Worm (Caenorhabditis elegans): Measurements from ENCODE around the gene R74.7.

The R74.7 gene

ce11 chrIII:4160937-4161336, 43.3 kb upstream of the R74.7 start, which contains the start of gene C01G12.16:
C01G12.16 (plus strand) TSS chrIII:4161237.
- no peak for TF ChIP-seq alr-1 (tag; optimal IDR thresholded peaks at IDR 0.05; ENCODE audit: borderline replicate concordance)
- no peak for TF ChIP-seq blmp-1 (tag; optimal IDR thresholded peaks at IDR 0.05)
- no peak for TF ChIP-seq nhr-20 (tag; optimal IDR thresholded peaks at IDR 0.05)
- no peak for TF ChIP-seq lin-14 (GFP tag; optimal IDR thresholded peaks at IDR 0.05)
- no peak for TF ChIP-seq nhr-85 (tag)
- no peak for TF ChIP-seq aly-2 (tag; optimal IDR thresholded peaks at IDR 0.05)
- no peak for TF ChIP-seq nhr-11 (tag; optimal IDR thresholded peaks at IDR 0.05)
- no peak for TF ChIP-seq vab-15 (tag; optimal IDR thresholded peaks at IDR 0.05)
- TF ChIP-seq lir-3 (tag; optimal IDR thresholded peaks at IDR 0.05; ENCODE audit: poor library complexity): no peak

DNA sequence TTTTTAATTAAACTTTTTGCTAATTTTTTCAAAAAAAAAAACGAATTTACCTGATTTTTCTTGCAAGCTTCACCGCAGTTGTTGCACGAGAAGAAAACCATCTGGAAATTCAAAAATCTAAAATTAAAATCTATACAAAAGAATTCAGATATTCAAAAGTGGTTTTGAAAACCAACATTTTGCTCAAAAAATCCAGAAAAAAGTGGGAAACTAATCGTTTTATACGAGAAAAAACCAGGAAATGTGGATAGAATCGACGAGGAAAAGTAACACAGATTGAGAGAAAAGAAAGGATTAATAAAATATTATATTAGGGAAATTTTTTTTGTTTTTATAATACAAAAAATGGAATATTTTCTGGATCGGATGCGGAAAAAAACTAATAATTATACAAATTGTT, 40.2 kb upstream of the R74.7 start, which contains the start of gene C16C10.8:
C16C10.8 (minus strand) TSS at position 101 of the 400 bp plus-strand sequence.
- no peak for TF ChIP-seq lin-14 (GFP tag; optimal IDR thresholded peaks at IDR 0.05)
- no peak for TF ChIP-seq nhr-71 (tag; optimal IDR thresholded peaks at IDR 0.05)
- no peak for TF ChIP-seq efl-1 (optimal IDR thresholded peaks at IDR 0.05)
- no peak for TF ChIP-seq efl-1 (GFP tag; optimal IDR thresholded peaks at IDR 0.05 in 1 of 2)
- no peak for TF ChIP-seq elt-2 (tag; optimal IDR thresholded peaks at IDR 0.05)
- no peak for TF ChIP-seq nhr-47 (tag; optimal IDR thresholded peaks at IDR 0.05)

ce11 chrIII:4166745-4167144, 37.5 kb upstream of the R74.7 start, which contains the start of gene rnf-5:
rnf-5 (minus strand) TSS chrIII:4166845.
- TF ChIP-seq hlh-4 (tag; optimal IDR thresholded peaks at IDR 0.05) (no peak), pax-3 (tag; optimal IDR thresholded peaks at IDR 0.05) (no peak), C16A3.4 (tag; optimal IDR thresholded peaks at IDR 0.05) (no peak), lin-35 (GFP tag; optimal IDR thresholded peaks at IDR 0.05) (no peak), F16B12.6 (tag; optimal IDR thresholded peaks at IDR 0.05) (no peak), lsy-2 (tag; optimal IDR thresholded peaks at IDR 0.05) (no peak), rnt-1 (tag; optimal IDR thresholded peaks at IDR 0.05) (no peak), ceh-88 (GFP tag; IDR thresholded peaks at IDR 0.05) (no peak), xbp-1 (tag; optimal IDR thresholded peaks at IDR 0.05) (no peak), nhr-76 (tag; optimal IDR thresholded peaks at IDR 0.05) (no peak), snu-23 (GFP tag; optimal IDR thresholded peaks at IDR 0.05) (no peak), unc-30 (tag; optimal IDR thresholded peaks at IDR 0.05) (no peak), irx-1 (tag; optimal IDR thresholded peaks at IDR 0.05) (no peak), aha-1 (tag; optimal IDR thresholded peaks at IDR 0.05) (no peak), mef-2 (tag; optimal IDR thresholded peaks at IDR 0.05) (no peak), fos-1 (tag; optimal IDR thresholded peaks at IDR 0.05) (no peak), nhr-77 (tag; optimal IDR thresholded peaks at IDR 0.05) (no peak), lin-39 (tag; optimal IDR thresholded peaks at IDR 0.05) (no peak)

DNA sequence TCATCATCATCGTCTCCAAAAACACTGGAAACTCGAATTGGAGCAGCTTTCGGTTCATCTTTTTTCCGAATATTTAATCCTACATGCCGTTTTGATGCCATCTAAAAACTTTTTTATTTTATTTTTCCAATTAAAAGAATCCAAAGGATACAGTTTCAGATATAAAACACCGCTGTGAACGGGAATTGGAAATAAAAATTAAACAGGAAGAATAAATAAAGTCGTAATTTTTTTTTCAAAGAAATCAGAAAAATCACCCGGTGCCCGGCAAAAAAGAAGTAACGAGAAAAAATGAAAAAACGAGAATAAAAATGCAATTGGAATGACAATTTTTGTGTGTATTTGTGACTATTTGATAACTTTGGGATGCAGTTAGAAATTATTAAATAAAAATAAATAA, 35.6 kb upstream of the R74.7 start, which contains the start of gene ccdc-55:
ccdc-55 (minus strand) TSS at position 101 of the 400 bp plus-strand sequence.
- TF ChIP-seq alr-1 (tag; optimal IDR thresholded peaks at IDR 0.05; ENCODE audit: borderline replicate concordance) (no peak), dsc-1 (tag; optimal IDR thresholded peaks at IDR 0.05) (no peak), nhr-47 (tag; optimal IDR thresholded peaks at IDR 0.05) (no peak), mdl-1 (tag; optimal IDR thresholded peaks at IDR 0.05) (no peak), lin-35 (GFP tag; optimal IDR thresholded peaks at IDR 0.05) (no peak), nhr-28 (tag; optimal IDR thresholded peaks at IDR 0.05) (no peak)

ce11 chrIII:4170903-4171377, 33.3 kb upstream of the R74.7 start, which contains the start of the genes rnf-121 and C16C10.4:
rnf-121 (minus strand) TSS chrIII:4170953.
C16C10.4 (plus strand) TSS chrIII:4171336.
- TF ChIP-seq ets-5 (GFP tag; IDR thresholded peaks at IDR 0.05): no peak
- peak; percentile 58 for TF ChIP-seq irx-1 (tag; optimal IDR thresholded peaks at IDR 0.05)
- TF ChIP-seq pag-3 (tag; optimal IDR thresholded peaks at IDR 0.05; ENCODE audit: borderline replicate concordance, insufficient read depth): no peak
- no peak for TF ChIP-seq lin-13 (GFP tag; optimal IDR thresholded peaks at IDR 0.05)
- peak; percentile 14 for TF ChIP-seq efl-3 (GFP tag; optimal IDR thresholded peaks at IDR 0.05)
- no peak for TF ChIP-seq C34B4.2 (tag; optimal IDR thresholded peaks at IDR 0.05)
- peak; percentile 40 for TF ChIP-seq fkh-8 (tag; optimal IDR thresholded peaks at IDR 0.05)
- TF ChIP-seq hlh-4 (tag; optimal IDR thresholded peaks at IDR 0.05): no peak
- TF ChIP-seq nhr-47 (tag; optimal IDR thresholded peaks at IDR 0.05): peak; percentile 76
- TF ChIP-seq ztf-11 (tag; optimal IDR thresholded peaks at IDR 0.05): peak in 1 of 2 experiments; percentile 74
- peak; percentile 88 for TF ChIP-seq rnt-1 (tag; optimal IDR thresholded peaks at IDR 0.05)
- TF ChIP-seq ztf-4 (tag; optimal IDR thresholded peaks at IDR 0.05): peak; percentile 51
- peak; percentile 61 for TF ChIP-seq lin-15B (tag; optimal IDR thresholded peaks at IDR 0.05)
- TF ChIP-seq mdl-1 (tag; optimal IDR thresholded peaks at IDR 0.05): peak in 1 of 2 experiments; percentile 43
- TF ChIP-seq ceh-63 (GFP tag; optimal IDR thresholded peaks at IDR 0.05): no peak
- no peak for TF ChIP-seq sptf-1 (tag; optimal IDR thresholded peaks at IDR 0.05)
- TF ChIP-seq lir-3 (tag; optimal IDR thresholded peaks at IDR 0.05; ENCODE audit: poor library complexity): no peak

All from whole organism, L1 larva.